Fruit fly (Drosophila melanogaster): Measurements from ENCODE around the gene SC35.

DNA sequence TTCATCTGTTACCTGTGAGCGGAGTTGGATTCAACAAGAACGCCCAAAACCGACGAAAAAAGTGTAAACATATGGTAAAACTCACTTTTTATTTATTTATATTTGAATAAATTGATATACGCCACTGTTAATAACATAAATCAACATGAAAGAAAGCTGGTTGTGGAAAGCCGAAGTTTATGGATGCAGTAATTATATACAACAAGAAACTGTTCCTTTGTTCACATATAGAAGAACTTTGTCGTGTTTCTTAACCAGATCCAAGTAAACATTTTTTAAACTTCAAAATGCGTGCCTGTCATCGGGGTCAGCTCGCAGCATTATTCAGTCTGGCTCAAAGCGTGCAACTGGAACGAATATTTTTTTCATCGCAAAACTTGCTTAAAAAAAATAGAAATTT lies 36.5 kb downstream of the SC35 start, which contains the start of gene Pkd2:
- TF ChIP-seq CTCF (optimal IDR thresholded peaks at IDR 0.05) (no peak), CG8478 (optimal IDR thresholded peaks at IDR 0.05) (no peak)

Data from S2 (cell line).